Fruit fly (Drosophila melanogaster): Measurements from ENCODE around the gene CtsK1.

DNA sequence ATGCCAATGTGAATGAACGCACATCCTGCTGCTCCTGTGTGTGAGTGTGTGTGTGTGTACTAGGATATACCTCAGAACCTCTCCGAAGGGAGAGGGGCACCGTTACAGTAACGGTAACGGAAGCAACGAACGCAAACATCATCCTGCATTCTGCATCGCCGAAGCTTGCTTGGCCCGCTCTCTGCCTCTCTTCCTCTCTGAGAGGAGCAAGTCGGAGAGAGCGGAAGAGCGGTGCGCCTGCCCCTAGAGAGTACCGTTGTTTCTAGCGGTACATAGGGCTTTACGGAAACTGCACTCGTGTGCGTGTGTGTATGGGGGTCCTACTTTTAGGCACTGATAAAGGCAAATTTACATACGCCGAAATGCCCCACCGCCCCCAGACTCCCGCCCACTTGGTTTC, 2.7 kb upstream of the CtsK1 start:
- TF ChIP-seq OdsH (GFP tag; optimal IDR thresholded peaks at IDR 0.05) = no peak
- TF ChIP-seq GATAd (GFP tag; optimal IDR thresholded peaks at IDR 0.05) = no peak
- TF ChIP-seq Dfd (GFP tag; optimal IDR thresholded peaks at IDR 0.05) = no peak
- TF ChIP-seq CrebA (GFP tag; optimal IDR thresholded peaks at IDR 0.05; ENCODE audit: borderline replicate concordance) = no peak
- TF ChIP-seq psq (GFP tag; optimal IDR thresholded peaks at IDR 0.05) = no peak
- no peak for TF ChIP-seq br (GFP tag; optimal IDR thresholded peaks at IDR 0.05)
- no peak for TF ChIP-seq tai (GFP tag; optimal IDR thresholded peaks at IDR 0.05)
- no peak for TF ChIP-seq ey (GFP tag; optimal IDR thresholded peaks at IDR 0.05)
- no peak for TF ChIP-seq fru (GFP tag; optimal IDR thresholded peaks at IDR 0.05)
- no peak for TF ChIP-seq CG9705 (GFP tag; optimal IDR thresholded peaks at IDR 0.05)
- TF ChIP-seq usp (GFP tag; optimal IDR thresholded peaks at IDR 0.05) = no peak
- no peak for TF ChIP-seq lola (GFP tag; optimal IDR thresholded peaks at IDR 0.05)

Measured in whole organism, wandering third instar larva.